Worm (Caenorhabditis elegans): ENCODE measurements around the gene sth-1.

sth-1 gene

DNA sequence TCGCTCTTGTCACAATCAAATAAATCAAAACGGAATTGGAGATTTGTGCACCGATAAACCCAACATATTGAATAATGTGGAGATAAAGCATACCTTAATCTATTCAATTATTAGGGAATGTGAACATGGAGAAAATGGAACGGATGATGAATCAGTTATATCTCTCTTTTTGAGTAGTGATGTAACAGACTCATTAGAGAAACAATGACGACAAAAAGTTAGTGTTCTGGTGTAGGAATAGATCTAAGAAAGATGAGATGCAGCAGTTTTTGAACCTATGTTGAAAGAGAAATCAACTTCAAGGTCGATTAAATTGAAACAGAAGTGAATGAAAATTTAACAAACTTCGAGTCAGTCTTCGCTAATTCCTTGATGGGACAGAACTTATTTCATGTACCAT lies 43.4 kb downstream of the sth-1 start, which contains the start of gene str-146:
Gene str-146 (minus strand): TSS at position 101 of the 400 bp plus-strand sequence.
- no peak for TF ChIP-seq unc-39 (tag; optimal IDR thresholded peaks at IDR 0.05)
- TF ChIP-seq fkh-2 (tag; optimal IDR thresholded peaks at IDR 0.05): no peak
- no peak for TF ChIP-seq nfya-1 (tag; optimal IDR thresholded peaks at IDR 0.05; ENCODE audit: insufficient read depth)
- TF ChIP-seq daf-12 (tag; optimal IDR thresholded peaks at IDR 0.05): no peak
- no peak for TF ChIP-seq nhr-11 (tag; optimal IDR thresholded peaks at IDR 0.05)

DNA sequence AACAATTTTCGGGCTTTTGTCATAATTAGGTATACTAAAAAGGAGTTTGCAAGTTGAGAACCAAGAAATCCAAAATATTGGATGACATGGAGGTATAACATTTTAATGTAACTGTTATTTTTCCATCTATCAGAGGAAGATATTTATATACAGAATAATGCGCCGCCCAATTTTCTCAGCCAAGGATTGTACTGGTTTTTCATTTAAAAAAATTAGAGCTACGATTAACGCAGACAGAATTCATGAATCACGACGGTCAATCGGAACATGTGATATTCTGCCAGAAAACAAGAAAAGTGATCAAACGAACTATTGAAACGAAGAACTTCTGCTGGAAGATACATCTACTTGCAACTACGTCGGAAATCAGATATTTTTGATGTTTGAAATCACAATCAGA lies 46.3 kb downstream of the sth-1 start, which contains the start of gene str-145:
Gene str-145 (minus strand): TSS at position 101 of the 400 bp plus-strand sequence.
- no peak for TF ChIP-seq unc-62 (GFP tag; optimal IDR thresholded peaks at IDR 0.05)
- TF ChIP-seq pqm-1 (tag; optimal IDR thresholded peaks at IDR 0.05): no peak
- TF ChIP-seq sea-2 (GFP tag; optimal IDR thresholded peaks at IDR 0.05): no peak
- no peak for TF ChIP-seq unc-39 (tag; optimal IDR thresholded peaks at IDR 0.05)
- TF ChIP-seq fos-1 (tag; optimal IDR thresholded peaks at IDR 0.05): no peak
- TF ChIP-seq jun-1 (tag; optimal IDR thresholded peaks at IDR 0.05): no peak
- no peak for TF ChIP-seq skn-1 (tag; optimal IDR thresholded peaks at IDR 0.05)
- no peak for TF ChIP-seq nhr-12 (tag; optimal IDR thresholded peaks at IDR 0.05)
- no peak for TF ChIP-seq nhr-76 (tag; optimal IDR thresholded peaks at IDR 0.05)
- no peak for TF ChIP-seq nhr-11 (tag; optimal IDR thresholded peaks at IDR 0.05)
- TF ChIP-seq nhr-23 (tag; optimal IDR thresholded peaks at IDR 0.05): no peak
- TF ChIP-seq fkh-10 (GFP tag; optimal IDR thresholded peaks at IDR 0.05): no peak
- no peak for TF ChIP-seq elt-3 (tag; optimal IDR thresholded peaks at IDR 0.05)
- TF ChIP-seq aly-2 (tag; optimal IDR thresholded peaks at IDR 0.05): no peak
- TF ChIP-seq nhr-237 (tag; optimal IDR thresholded peaks at IDR 0.05): no peak
- no peak for TF ChIP-seq nhr-67 (tag; optimal IDR thresholded peaks at IDR 0.05)
- no peak for TF ChIP-seq elt-2 (tag; optimal IDR thresholded peaks at IDR 0.05)
- TF ChIP-seq nhr-77 (tag; optimal IDR thresholded peaks at IDR 0.05): no peak
- TF ChIP-seq mdl-1 (tag; optimal IDR thresholded peaks at IDR 0.05): no peak
- TF ChIP-seq lin-15B (tag; optimal IDR thresholded peaks at IDR 0.05): no peak

DNA sequence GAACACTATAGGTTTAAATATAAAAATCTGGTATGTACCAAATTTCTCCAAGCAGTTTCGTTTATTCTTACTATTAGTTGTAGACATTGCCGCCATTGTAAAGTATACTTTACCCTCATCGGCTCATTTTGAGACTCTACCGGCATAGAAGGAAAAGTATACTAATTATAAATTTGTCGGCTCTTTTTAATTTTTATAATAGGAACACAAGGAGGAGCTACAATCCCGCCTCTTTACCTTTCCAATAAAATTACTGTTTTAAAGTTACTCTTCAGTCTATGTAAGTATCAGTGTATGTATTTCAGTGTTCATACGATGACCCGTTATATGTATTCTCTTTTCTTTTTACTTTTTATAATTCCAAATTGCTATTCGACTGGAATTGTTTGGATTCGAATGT lies 47.4 kb downstream of the sth-1 start, which contains the start of gene sdz-23:
Gene sdz-23 (plus strand): TSS at position 301 of the 400 bp plus-strand sequence.
- no peak for TF ChIP-seq nhr-76 (tag; optimal IDR thresholded peaks at IDR 0.05)

DNA sequence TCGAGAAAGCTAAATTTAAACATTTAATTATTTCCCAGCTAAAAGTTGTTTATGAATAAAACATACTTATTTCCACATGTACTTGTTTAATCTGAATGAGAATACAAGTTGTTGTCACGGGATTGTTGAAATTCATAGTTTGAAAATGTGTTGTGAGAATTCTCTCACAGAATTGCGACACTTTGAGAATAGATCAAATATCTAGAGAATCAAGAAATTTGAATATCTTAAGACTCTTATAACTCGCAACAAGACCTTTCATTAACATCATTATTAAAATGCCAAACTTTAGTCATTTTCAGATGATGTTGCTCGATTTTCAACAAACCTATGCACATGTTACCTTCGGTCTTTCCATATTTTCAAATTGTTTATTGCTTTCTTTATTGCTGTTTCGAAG lies 51.0 kb downstream of the sth-1 start, which contains the start of gene str-90:
Gene str-90 (plus strand): TSS at position 301 of the 400 bp plus-strand sequence.
- TF ChIP-seq lin-39 (tag; optimal IDR thresholded peaks at IDR 0.05) (no peak), nhr-12 (tag; optimal IDR thresholded peaks at IDR 0.05) (no peak), sea-2 (GFP tag; optimal IDR thresholded peaks at IDR 0.05) (no peak)
